Fruit fly (Drosophila melanogaster) whole organism, embryonic: ENCODE measurements around the gene Muc68Ca.

Experiments
- Abd-B ChIP-seq: fragments of 200-800 bp; sonication (Bioruptor generic); optimal IDR thresholded peaks from 2 replicates; lab custom pipeline; 2018; ENCODE audit warnings: missing biosample characterization, mild to moderate bottlenecking, missing genetic modification characterization, moderate library complexity
- Atf6 ChIP-seq: fragments of 200-800 bp; sonication (Bioruptor generic); IDR thresholded peaks from 2 replicates; pipeline ENCODE4 v1.3.6; 2022; ENCODE audit warnings: missing biosample characterization, missing genetic modification characterization
- CG10565 ChIP-seq: fragments of 200-800 bp; sonication (Bioruptor generic); optimal IDR thresholded peaks from 3 replicates; lab custom pipeline; 2016; ENCODE audit warnings: missing biosample characterization, mild to moderate bottlenecking, missing genetic modification characterization
- CG11247 ChIP-seq: fragments of 200-800 bp; sonication (Bioruptor generic); IDR thresholded peaks from 2 replicates; pipeline ENCODE4 v1.3.6; 2022; ENCODE audit warnings: missing biosample characterization, missing genetic modification characterization
- CG11696 ChIP-seq: fragments of 200-800 bp; sonication (Bioruptor generic); IDR thresholded peaks from 2 replicates; pipeline ENCODE4 v1.3.6; 2022; ENCODE audit warnings: missing biosample characterization, missing genetic modification characterization
- CG12744 ChIP-seq: fragments of 200-800 bp; sonication (Bioruptor generic); optimal IDR thresholded peaks from 2 replicates; lab custom pipeline; 2016; ENCODE audit warnings: missing biosample characterization, missing genetic modification characterization
- CG13296 ChIP-seq: fragments of 200-800 bp; sonication (Bioruptor generic); optimal IDR thresholded peaks from 3 replicates; lab custom pipeline; 2018; ENCODE audit warnings: missing biosample characterization, mild to moderate bottlenecking, missing genetic modification characterization
- CG14441 ChIP-seq: fragments of 200-800 bp; sonication (Bioruptor generic); IDR thresholded peaks from 2 replicates; pipeline ENCODE4 v1.3.6; 2022; ENCODE audit warnings: missing biosample characterization, missing genetic modification characterization
- CG14710 ChIP-seq: fragments of 200-800 bp; sonication (Bioruptor generic); optimal IDR thresholded peaks from 3 replicates; lab custom pipeline; 2019; ENCODE audit warnings: missing biosample characterization, mild to moderate bottlenecking, missing genetic modification characterization, moderate library complexity
- CG15514 ChIP-seq: fragments of 200-800 bp; sonication (Bioruptor generic); optimal IDR thresholded peaks from 3 replicates; lab custom pipeline; 2017; ENCODE audit warnings: missing biosample characterization, missing genetic modification characterization, mild to moderate bottlenecking, moderate library complexity, missing genetic modification reagents
- CG30403 ChIP-seq: fragments of 200-800 bp; sonication (Bioruptor generic); optimal IDR thresholded peaks from 3 replicates; lab custom pipeline; 2016; ENCODE audit warnings: missing biosample characterization, missing genetic modification characterization
- CG3065 ChIP-seq: fragments of 200-800 bp; sonication (Bioruptor generic); optimal IDR thresholded peaks from 2 replicates; lab custom pipeline; 2016; ENCODE audit warnings: missing biosample characterization, missing genetic modification characterization
- CG32772 ChIP-seq: fragments of 200-800 bp; sonication (Bioruptor generic); IDR thresholded peaks from 2 replicates; pipeline ENCODE4 v1.3.6; 2022; ENCODE audit warnings: missing biosample characterization, missing genetic modification characterization
- CG4820 ChIP-seq: fragments of 200-800 bp; sonication (Bioruptor generic); optimal IDR thresholded peaks from 3 replicates; lab custom pipeline; 2016; ENCODE audit warnings: missing biosample characterization, missing genetic modification characterization
- CG6689 ChIP-seq: fragments of 200-800 bp; sonication (Bioruptor generic); IDR thresholded peaks from 2 replicates; pipeline ENCODE4 v1.3.6; 2022; ENCODE audit warnings: missing biosample characterization, missing genetic modification characterization
- CG7928 ChIP-seq: fragments of 200-800 bp; sonication (Bioruptor generic); optimal IDR thresholded peaks from 2 replicates; lab custom pipeline; 2017; ENCODE audit warnings: missing biosample characterization, mild to moderate bottlenecking, missing genetic modification characterization
- CG8388 ChIP-seq: fragments of 200-800 bp; sonication (Bioruptor generic); optimal IDR thresholded peaks from 2 replicates; lab custom pipeline; 2019; ENCODE audit warnings: missing biosample characterization, mild to moderate bottlenecking, missing genetic modification characterization, moderate library complexity
- CG9609 ChIP-seq: fragments of 200-800 bp; sonication (Bioruptor generic); optimal IDR thresholded peaks from 3 replicates; lab custom pipeline; 2016; ENCODE audit warnings: missing biosample characterization, missing genetic modification characterization
- D ChIP-seq, 2 experiments: fragments of 200-800 bp in 1 of 2; fragments of >200 bp in 1 of 2; sonication (Bioruptor generic) in 1 of 2; optimal IDR thresholded peaks; 2 replicates in 1 of 2; 3 replicates in 1 of 2; lab custom pipeline; 2017; ENCODE audit warnings: mild to moderate bottlenecking in 1 of 2, missing biosample characterization in 1 of 2, missing genetic modification characterization in 1 of 2, missing genetic modification reagents in 1 of 2
- Drgx ChIP-seq: fragments of 200-800 bp; sonication (Bioruptor generic); IDR thresholded peaks from 2 replicates; pipeline ENCODE4 v1.3.6; 2022; ENCODE audit warnings: missing biosample characterization, missing genetic modification characterization
- HLH4C ChIP-seq: fragments of 200-800 bp; sonication (Bioruptor generic); IDR thresholded peaks from 3 replicates; pipeline ENCODE4 v1.3.6; 2022; ENCODE audit warnings: missing biosample characterization, missing genetic modification characterization; ENCODE audit not compliant: partially characterized antibody
- HmgZ ChIP-seq: fragments of 200-800 bp; sonication (Bioruptor generic); optimal IDR thresholded peaks from 2 replicates; lab custom pipeline; 2018; ENCODE audit warnings: missing biosample characterization, mild to moderate bottlenecking, missing genetic modification characterization
- Hr39 ChIP-seq: fragments of >200 bp; optimal IDR thresholded peaks from 2 replicates; lab custom pipeline; 2017
- Lhr ChIP-seq: fragments of 200-800 bp; sonication (Bioruptor generic); optimal IDR thresholded peaks from 3 replicates; lab custom pipeline; 2017; ENCODE audit warnings: mild to moderate bottlenecking, missing biosample characterization, missing genetic modification reagents, missing genetic modification characterization
- Med ChIP-seq: fragments of 200-800 bp; sonication (Bioruptor generic); peaks from one replicate; lab custom pipeline; 2016; ENCODE audit warnings: missing biosample characterization, missing genetic modification characterization, mild to moderate bottlenecking, inconsistent platforms, moderate library complexity
- Myb ChIP-seq: fragments of 200-800 bp; sonication (Bioruptor generic); optimal IDR thresholded peaks from 2 replicates; lab custom pipeline; 2016; ENCODE audit warnings: missing biosample characterization, missing genetic modification characterization
- Optix ChIP-seq: fragments of 200-800 bp; sonication (Bioruptor generic); IDR thresholded peaks from 3 replicates; pipeline ENCODE4 v1.3.6; 2022; ENCODE audit warnings: missing biosample characterization, missing genetic modification characterization
- Rx ChIP-seq: fragments of 200-800 bp; sonication (Bioruptor generic); IDR thresholded peaks from 2 replicates; pipeline ENCODE4 v1.3.6; 2022; ENCODE audit warnings: missing biosample characterization, missing genetic modification characterization
- Scr ChIP-seq: fragments of 200-800 bp; sonication (Bioruptor generic); IDR thresholded peaks from 2 replicates; pipeline ENCODE4 v1.3.6; 2022; ENCODE audit warnings: missing biosample characterization, missing genetic modification characterization; ENCODE audit not compliant: partially characterized antibody
- TFAM ChIP-seq: fragments of 200-800 bp; sonication (Bioruptor generic); optimal IDR thresholded peaks from 2 replicates; lab custom pipeline; 2017; ENCODE audit warnings: missing biosample characterization, missing genetic modification characterization, inconsistent platforms
- amos ChIP-seq: fragments of 200-800 bp; sonication (Bioruptor generic); IDR thresholded peaks from 2 replicates; pipeline ENCODE4 v1.3.6; 2022; ENCODE audit warnings: missing biosample characterization, missing genetic modification characterization; ENCODE audit not compliant: partially characterized antibody
- br ChIP-seq: fragments of >200 bp; optimal IDR thresholded peaks from 2 replicates; lab custom pipeline; 2017
- cas ChIP-seq: fragments of 200-800 bp; sonication (Bioruptor generic); IDR thresholded peaks from 2 replicates; pipeline ENCODE4 v1.3.6; 2022; ENCODE audit warnings: missing biosample characterization, missing genetic modification characterization
- chinmo ChIP-seq: fragments of 200-800 bp; sonication (Bioruptor generic); IDR thresholded peaks from 4 replicates; pipeline ENCODE4 v1.3.6; 2022; ENCODE audit warnings: missing biosample characterization, missing genetic modification characterization; ENCODE audit not compliant: partially characterized antibody
- da ChIP-seq: fragments of 200-800 bp; sonication (Bioruptor generic); optimal IDR thresholded peaks from 2 replicates; lab custom pipeline; 2016; ENCODE audit warnings: missing biosample characterization, missing genetic modification characterization
- gsb ChIP-seq: fragments of 200-800 bp; sonication (Bioruptor generic); IDR thresholded peaks from 2 replicates; pipeline ENCODE4 v1.3.6; 2022; ENCODE audit warnings: missing biosample characterization, missing genetic modification characterization
- hb ChIP-seq: fragments of 200-800 bp; sonication (Bioruptor generic); IDR thresholded peaks from 3 replicates; pipeline ENCODE4 v1.3.6; 2022; ENCODE audit warnings: missing biosample characterization, missing genetic modification characterization; ENCODE audit not compliant: partially characterized antibody
- klu ChIP-seq: fragments of 200-800 bp; sonication (Bioruptor generic); IDR thresholded peaks from 2 replicates; pipeline ENCODE4 v1.3.6; 2022; ENCODE audit warnings: missing biosample characterization, missing genetic modification characterization
- lbe ChIP-seq: fragments of 200-800 bp; sonication (Bioruptor generic); optimal IDR thresholded peaks from 2 replicates; lab custom pipeline; 2016; ENCODE audit warnings: missing biosample characterization, mild to moderate bottlenecking, missing genetic modification characterization
- nerfin-2 ChIP-seq: fragments of 200-800 bp; sonication (Bioruptor generic); IDR thresholded peaks from 2 replicates; pipeline ENCODE4 v1.3.6; 2022; ENCODE audit warnings: missing biosample characterization, missing genetic modification characterization; ENCODE audit not compliant: partially characterized antibody
- nom ChIP-seq: fragments of 200-800 bp; sonication (Bioruptor generic); optimal IDR thresholded peaks from 2 replicates; lab custom pipeline; 2017; ENCODE audit warnings: missing biosample characterization, missing genetic modification characterization, mild to moderate bottlenecking, moderate library complexity, missing genetic modification reagents
- p53 ChIP-seq: fragments of 200-800 bp; sonication (Bioruptor generic); optimal IDR thresholded peaks from 2 replicates; lab custom pipeline; 2016; ENCODE audit warnings: missing biosample characterization, missing genetic modification characterization
- pfk ChIP-seq: fragments of 200-800 bp; sonication (Bioruptor generic); optimal IDR thresholded peaks from 2 replicates; lab custom pipeline; 2018; ENCODE audit warnings: missing biosample characterization, mild to moderate bottlenecking, missing genetic modification characterization, moderate library complexity
- pho ChIP-seq: fragments of 200-800 bp; sonication (Bioruptor generic); optimal IDR thresholded peaks from 2 replicates; lab custom pipeline; 2016; ENCODE audit warnings: missing biosample characterization, missing genetic modification characterization
- row ChIP-seq: fragments of 200-800 bp; sonication (Bioruptor generic); IDR thresholded peaks from 3 replicates; pipeline ENCODE4 v1.3.6; 2022; ENCODE audit warnings: missing biosample characterization, missing genetic modification characterization
- sens ChIP-seq: fragments of 200-800 bp; sonication (Bioruptor generic); peaks from one replicate; lab custom pipeline; 2016; ENCODE audit warnings: missing biosample characterization, missing genetic modification characterization
- trem ChIP-seq: fragments of 200-800 bp; optimal IDR thresholded peaks from 3 replicates; lab custom pipeline; 2019; ENCODE audit warnings: missing biosample characterization, mild to moderate bottlenecking, missing genetic modification characterization, moderate library complexity
- trh ChIP-seq: fragments of 200-800 bp; sonication (Bioruptor generic); optimal IDR thresholded peaks from 2 replicates; lab custom pipeline; 2016; ENCODE audit warnings: missing biosample characterization, missing genetic modification characterization
- ttk ChIP-seq: fragments of 200-800 bp; sonication (Bioruptor generic); IDR thresholded peaks from 2 replicates; pipeline ENCODE4 v2.1.2; 2022; ENCODE audit warnings: missing biosample characterization, missing genetic modification characterization
- tup ChIP-seq: fragments of 200-800 bp; sonication (Bioruptor generic); optimal IDR thresholded peaks from 2 replicates; lab custom pipeline; 2016; ENCODE audit warnings: missing biosample characterization, mild to moderate bottlenecking, missing genetic modification characterization, moderate library complexity

Muc68Ca gene

DNA sequence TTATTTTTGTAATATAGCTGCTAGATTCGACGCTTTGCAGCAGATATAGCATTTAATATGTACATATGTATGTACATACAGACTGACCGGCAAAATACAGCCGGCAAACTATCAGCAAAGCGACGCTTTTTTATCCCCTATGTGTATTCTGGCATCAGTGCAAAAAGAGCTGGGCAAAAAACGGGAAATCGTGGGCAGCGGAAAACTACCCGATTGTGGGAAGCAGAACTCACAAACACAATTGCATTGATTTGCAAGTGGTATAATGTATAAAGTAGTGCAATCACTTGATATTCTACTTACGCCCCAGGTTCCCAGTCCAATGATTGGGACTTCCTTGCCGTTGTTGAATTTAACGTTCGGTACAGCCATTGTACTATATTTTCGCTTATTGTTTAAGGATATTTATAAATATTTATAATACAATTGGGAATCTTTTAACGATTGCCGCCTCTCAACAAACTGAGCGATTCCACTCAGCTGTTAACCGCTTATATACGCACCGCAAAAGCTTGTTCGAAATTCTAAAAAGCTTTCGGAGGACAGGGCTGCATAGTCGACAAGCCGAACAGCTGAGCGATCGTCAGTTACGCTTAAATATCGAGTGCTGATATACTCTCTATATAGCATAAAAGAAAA is 3.5 kb upstream of the Muc68Ca start (continued):
- no peak for TF ChIP-seq Abd-B (GFP tag; lab: Kevin White, UChicago)
- TF ChIP-seq Hr39: no peak
- peak; percentile 61 for TF ChIP-seq Myb (GFP tag; lab: Kevin White, UChicago)
- TF ChIP-seq gsb (GFP tag; lab: Robert Waterston, UW): no peak
- TF ChIP-seq cas (GFP tag; lab: Robert Waterston, UW): no peak
- TF ChIP-seq CG11247 (GFP tag; lab: Robert Waterston, UW): no peak
- TF ChIP-seq D (optimal IDR thresholded peaks at IDR 0.05; lab: Kevin White, UChicago): no peak
- TF ChIP-seq D (GFP tag; optimal IDR thresholded peaks at IDR 0.05; lab: Kevin White, UChicago): no peak
- TF ChIP-seq chinmo (GFP tag; lab: Robert Waterston, UW): peak; percentile 43; the same call in 1 of the 4 replicates
- peak; percentile 20 for TF ChIP-seq HmgZ (tag; lab: Kevin White, UChicago)
- peak; percentile 41; the same call in 1 of the 3 replicates for TF ChIP-seq row (GFP tag; lab: Robert Waterston, UW)
- no peak for TF ChIP-seq p53 (GFP tag; lab: Kevin White, UChicago)
- TF ChIP-seq CG10565 (GFP tag; lab: Kevin White, UChicago): no peak
- peak; percentile 27 for TF ChIP-seq Med
- TF ChIP-seq CG12744 (GFP tag; lab: Kevin White, UChicago): no peak
- TF ChIP-seq trem (tag; lab: Kevin White, UChicago): no peak
- TF ChIP-seq pho (GFP tag; lab: Kevin White, UChicago): no peak
- TF ChIP-seq CG15514 (GFP tag; lab: Kevin White, UChicago): peak; percentile 16
- peak; percentile 46 for TF ChIP-seq sens (GFP tag; lab: Kevin White, UChicago)
- no peak for TF ChIP-seq tup (GFP tag; lab: Kevin White, UChicago)
- TF ChIP-seq CG8388: no peak
- no peak for TF ChIP-seq da
- no peak for TF ChIP-seq TFAM (GFP tag; lab: Kevin White, UChicago)
- no peak for TF ChIP-seq Rx (GFP tag; lab: Robert Waterston, UW)
- no peak for TF ChIP-seq hb
- peak; percentile 16; the same call in 1 of the 3 replicates for TF ChIP-seq HLH4C (GFP tag; lab: Robert Waterston, UW)
- TF ChIP-seq Scr (GFP tag; lab: Robert Waterston, UW): no peak
- TF ChIP-seq CG3065: no peak
- TF ChIP-seq CG11696: no peak
- TF ChIP-seq amos (GFP tag; lab: Robert Waterston, UW): no peak; the same call in 1 of the 2 replicates
- TF ChIP-seq Lhr (GFP tag; lab: Kevin White, UChicago): no peak
- TF ChIP-seq br (lab: Kevin White, UChicago): no peak
- TF ChIP-seq CG30403: no peak
- no peak for TF ChIP-seq CG14710 (tag; lab: Kevin White, UChicago)
- TF ChIP-seq lbe (GFP tag; lab: Kevin White, UChicago): peak; percentile 60
- peak; percentile 68 for TF ChIP-seq nom (GFP tag; lab: Kevin White, UChicago)
- TF ChIP-seq nerfin-2 (GFP tag; lab: Robert Waterston, UW): no peak
- TF ChIP-seq CG14441 (GFP tag; lab: Robert Waterston, UW): 0 out of 2 replicates have a peak, but pooled peaks have one; percentile 5
- no peak for TF ChIP-seq CG4820 (GFP tag; lab: Kevin White, UChicago)
- TF ChIP-seq CG32772 (GFP tag; lab: Robert Waterston, UW): no peak
- peak; percentile 94 for TF ChIP-seq CG7928 (GFP tag; lab: Kevin White, UChicago)
- TF ChIP-seq Optix (GFP tag; lab: Robert Waterston, UW): no peak
- TF ChIP-seq trh: no peak
- no peak for TF ChIP-seq klu (GFP tag; lab: Robert Waterston, UW)
- TF ChIP-seq ttk (GFP tag; lab: Robert Waterston, UW): no peak
- no peak for TF ChIP-seq pfk (GFP tag; lab: Kevin White, UChicago)
- no peak for TF ChIP-seq CG6689
- no peak for TF ChIP-seq Atf6 (GFP tag; lab: Robert Waterston, UW)
- 0 out of 2 replicates have a peak, but pooled peaks have one; percentile 23 for TF ChIP-seq Drgx
- TF ChIP-seq CG9609: no peak
- peak; percentile 5 for TF ChIP-seq CG13296 (GFP tag; lab: Kevin White, UChicago)
